Worm (Caenorhabditis elegans) whole organism, midembryonic: ENCODE data around the gene C35B1.9.

Experiments used
- T22C8.4 ChIP-seq: fragments of 200-800 bp; sonication (Bioruptor generic); IDR thresholded peaks from 2 replicates; pipeline ENCODE4 v1.3.6; 2022; ENCODE audit warnings: missing genetic modification characterization, missing compliant biosample characterization
- cog-1 ChIP-seq: sonication (generic microtip); optimal IDR thresholded peaks from 2 replicates; lab custom pipeline; 2016; ENCODE audit warnings: missing genetic modification characterization, missing compliant biosample characterization
- flt-1 ChIP-seq: fragments of 200-800 bp; sonication (Bioruptor generic); IDR thresholded peaks from 2 replicates; pipeline ENCODE4 v1.3.6; 2022; ENCODE audit warnings: missing genetic modification characterization, missing compliant biosample characterization
- klf-2 ChIP-seq: fragments of 200-800 bp; sonication (Bioruptor generic); conservative IDR thresholded peaks from 2 replicates; pipeline ENCODE4 v1.3.6; 2022; ENCODE audit warnings: missing genetic modification reagents, missing genetic modification characterization, missing compliant biosample characterization
- med-1 ChIP-seq: sonication (generic microtip); optimal IDR thresholded peaks from 2 replicates; lab custom pipeline; 2017; ENCODE audit warnings: missing genetic modification characterization, mild to moderate bottlenecking, missing compliant biosample characterization, antibody characterized with exemption, missing genetic modification reagents; ENCODE audit not compliant: insufficient read depth
- ref-1 ChIP-seq: fragments of 200-800 bp; sonication (Bioruptor generic); conservative IDR thresholded peaks from 2 replicates; pipeline ENCODE4 v1.3.6; 2022; ENCODE audit warnings: missing genetic modification reagents, missing genetic modification characterization, missing compliant biosample characterization
- tab-1 ChIP-seq: fragments of 200-800 bp; sonication (Bioruptor generic); IDR thresholded peaks from 2 replicates; pipeline ENCODE4 v1.3.6; 2022; ENCODE audit warnings: missing genetic modification characterization, missing compliant biosample characterization
- ztf-23 ChIP-seq: fragments of 200-800 bp; sonication (Bioruptor generic); IDR thresholded peaks from 2 replicates; pipeline ENCODE4 v1.3.6; 2022; ENCODE audit warnings: missing genetic modification reagents, missing genetic modification characterization, missing compliant biosample characterization
- ztf-29 ChIP-seq: fragments of 200-800 bp; sonication (Bioruptor generic); IDR thresholded peaks from 2 replicates; pipeline ENCODE4 v1.3.6; 2022; ENCODE audit warnings: missing genetic modification reagents, missing genetic modification characterization, missing compliant biosample characterization

The C35B1.9 gene

ce11 chrIV:4108767-4109166 is 28.0 kb upstream of the C35B1.9 start, which contains the start of gene C35B1.7:
Gene C35B1.7 (plus strand): TSS chrIV:4109067.
- no peak for TF ChIP-seq T22C8.4 (GFP tag; lab: Robert Waterston, UW)
- no peak for TF ChIP-seq ztf-23 (GFP tag; lab: Robert Waterston, UW)
- TF ChIP-seq cog-1, result no peak
- no peak for TF ChIP-seq ztf-29
- no peak for TF ChIP-seq flt-1 (GFP tag; lab: Robert Waterston, UW)
- TF ChIP-seq tab-1 (GFP tag; lab: Robert Waterston, UW), result no peak
- TF ChIP-seq klf-2, result no peak
- TF ChIP-seq ref-1 (GFP tag; lab: Robert Waterston, UW), result no peak
- no peak for TF ChIP-seq med-1 (GFP tag; lab: Kevin White, UChicago)

- TF ChIP-seq flt-1 (GFP tag; lab: Robert Waterston, UW) (no peak), tab-1 (GFP tag; lab: Robert Waterston, UW) (no peak), ref-1 (GFP tag; lab: Robert Waterston, UW) (no peak), med-1 (GFP tag; lab: Kevin White, UChicago) (no peak), cog-1 (no peak), T22C8.4 (GFP tag; lab: Robert Waterston, UW) (no peak), ztf-23 (GFP tag; lab: Robert Waterston, UW) (no peak), ztf-29 (no peak), klf-2 (no peak)
These were observed 22.0 kb upstream of the C35B1.9 start, which contains the start of gene ubc-1 for ce11 chrIV:4102720-4103119. Gene ubc-1 (plus strand): TSS chrIV:4103020.

DNA sequence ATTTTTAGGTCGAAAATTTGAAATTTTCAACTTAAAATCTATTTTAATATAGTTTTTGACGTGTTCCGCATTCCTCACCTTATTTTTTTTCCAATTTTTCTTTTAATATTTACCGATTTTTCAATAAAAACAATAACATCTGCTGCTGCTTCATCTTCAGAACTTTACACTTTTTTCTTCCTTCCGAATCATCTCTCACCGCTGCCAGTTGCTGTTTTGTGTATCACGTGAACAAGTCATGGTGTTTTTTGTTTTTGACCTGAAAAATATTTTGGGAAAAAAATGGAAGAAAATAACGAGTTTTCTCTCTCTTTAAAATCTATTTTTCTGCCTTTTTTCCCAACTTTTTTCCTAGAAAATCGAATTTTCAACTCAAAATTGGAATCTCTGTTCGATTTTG is 19.0 kb upstream of the C35B1.9 start:
- TF ChIP-seq tab-1 (GFP tag; lab: Robert Waterston, UW), result no peak
- no peak for TF ChIP-seq klf-2
- no peak for TF ChIP-seq ref-1 (GFP tag; lab: Robert Waterston, UW)
- TF ChIP-seq ztf-29, result no peak
- TF ChIP-seq med-1 (GFP tag; lab: Kevin White, UChicago), result no peak
- TF ChIP-seq T22C8.4 (GFP tag; lab: Robert Waterston, UW), result no peak
- TF ChIP-seq ztf-23 (GFP tag; lab: Robert Waterston, UW), result no peak
- TF ChIP-seq cog-1, result no peak
- no peak for TF ChIP-seq flt-1 (GFP tag; lab: Robert Waterston, UW)

- no peak for TF ChIP-seq flt-1 (GFP tag; lab: Robert Waterston, UW)
- no peak for TF ChIP-seq klf-2
- TF ChIP-seq ztf-23 (GFP tag; lab: Robert Waterston, UW), result no peak
- no peak for TF ChIP-seq tab-1 (GFP tag; lab: Robert Waterston, UW)
- no peak for TF ChIP-seq cog-1
- no peak for TF ChIP-seq ref-1 (GFP tag; lab: Robert Waterston, UW)
- TF ChIP-seq T22C8.4 (GFP tag; lab: Robert Waterston, UW), result no peak
- no peak for TF ChIP-seq med-1 (GFP tag; lab: Kevin White, UChicago)
- TF ChIP-seq ztf-29, result no peak
These were observed 16.2 kb upstream of the C35B1.9 start for ce11 chrIV:4096940-4097339.

DNA sequence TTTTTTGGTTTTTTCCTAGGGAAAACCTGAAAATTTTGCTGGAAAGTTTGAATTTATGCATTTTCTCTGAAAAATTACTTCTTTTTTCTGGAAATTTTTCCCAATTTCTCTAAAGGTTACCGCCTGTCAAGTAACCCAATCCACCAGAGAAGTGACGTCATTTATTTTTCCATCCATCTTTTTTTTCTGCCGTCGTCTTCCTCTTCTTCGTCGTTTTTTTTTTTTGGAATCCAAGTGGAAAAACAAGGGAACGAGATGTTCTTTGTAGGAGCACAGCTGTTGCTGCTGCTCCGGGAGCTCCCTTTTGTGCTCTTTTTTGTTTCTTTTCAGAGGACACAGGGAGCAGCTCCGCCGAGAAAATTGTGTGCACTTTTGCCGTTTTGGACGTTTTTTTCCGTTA is 13.6 kb upstream of the C35B1.9 start:
- TF ChIP-seq ztf-23 (GFP tag; lab: Robert Waterston, UW), result no peak
- no peak for TF ChIP-seq flt-1 (GFP tag; lab: Robert Waterston, UW)
- no peak for TF ChIP-seq ref-1 (GFP tag; lab: Robert Waterston, UW)
- no peak for TF ChIP-seq T22C8.4 (GFP tag; lab: Robert Waterston, UW)
- TF ChIP-seq klf-2, result no peak
- no peak for TF ChIP-seq med-1 (GFP tag; lab: Kevin White, UChicago)
- no peak for TF ChIP-seq tab-1 (GFP tag; lab: Robert Waterston, UW)
- no peak for TF ChIP-seq cog-1
- TF ChIP-seq ztf-29, result no peak

DNA sequence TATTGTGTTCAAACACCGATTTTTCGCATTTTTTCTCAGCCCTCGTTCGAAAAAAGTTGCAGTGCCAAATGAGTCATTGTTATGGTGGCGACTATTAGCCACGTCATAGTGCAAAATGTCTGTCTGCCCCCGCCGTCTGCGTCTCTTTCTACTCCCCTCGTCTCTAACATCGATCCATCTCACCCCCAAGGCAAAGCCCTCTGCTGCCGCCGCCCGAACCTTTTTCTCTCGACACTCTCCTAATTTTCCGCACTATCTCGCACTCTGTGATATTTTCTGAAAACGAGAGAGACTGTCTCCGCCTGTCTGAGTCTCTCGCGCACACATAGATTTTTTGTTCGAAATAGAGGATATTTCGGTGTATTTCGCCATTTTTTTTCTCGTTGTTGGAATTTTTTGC is 12.3 kb upstream of the C35B1.9 start:
- no peak for TF ChIP-seq cog-1
- TF ChIP-seq tab-1 (GFP tag; lab: Robert Waterston, UW), result no peak
- TF ChIP-seq T22C8.4 (GFP tag; lab: Robert Waterston, UW), result peak; percentile 73; the same call in 1 of the 2 replicates
- TF ChIP-seq ztf-29, result peak; percentile 85
- TF ChIP-seq klf-2, result no peak
- TF ChIP-seq ref-1 (GFP tag; lab: Robert Waterston, UW), result no peak

DNA sequence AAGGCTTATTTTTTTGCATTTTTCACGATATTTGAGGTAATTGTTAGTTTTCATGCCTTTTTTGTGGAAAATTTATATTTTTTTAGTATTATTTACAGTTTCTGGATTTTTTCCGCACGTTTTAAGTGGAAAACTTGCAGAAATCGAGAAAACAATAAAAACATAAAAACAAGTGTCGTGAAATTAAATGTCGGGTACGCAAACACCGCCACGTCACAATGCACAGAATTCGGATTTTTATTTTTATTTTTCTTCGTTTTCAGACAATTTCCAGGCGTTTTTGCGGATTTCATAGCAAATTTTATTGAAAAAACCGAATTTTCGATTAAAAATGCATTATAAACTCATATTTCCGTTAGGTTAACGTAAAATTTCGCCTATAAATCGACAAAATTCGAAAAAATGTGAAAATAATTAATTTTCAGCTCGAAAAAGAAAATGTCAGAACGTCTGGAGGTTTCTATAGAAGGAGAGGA is 5.1 kb upstream of the C35B1.9 start, which contains the start of gene C35B1.2:
Gene C35B1.2 (plus strand): TSS at position 426 of the 476 bp plus-strand sequence.
- TF ChIP-seq ztf-23 (GFP tag; lab: Robert Waterston, UW) (no peak), med-1 (GFP tag; lab: Kevin White, UChicago) (no peak), flt-1 (GFP tag; lab: Robert Waterston, UW) (no peak), T22C8.4 (GFP tag; lab: Robert Waterston, UW) (no peak), tab-1 (GFP tag; lab: Robert Waterston, UW) (no peak), ztf-29 (no peak), klf-2 (no peak), ref-1 (GFP tag; lab: Robert Waterston, UW) (no peak), cog-1 (no peak)

DNA sequence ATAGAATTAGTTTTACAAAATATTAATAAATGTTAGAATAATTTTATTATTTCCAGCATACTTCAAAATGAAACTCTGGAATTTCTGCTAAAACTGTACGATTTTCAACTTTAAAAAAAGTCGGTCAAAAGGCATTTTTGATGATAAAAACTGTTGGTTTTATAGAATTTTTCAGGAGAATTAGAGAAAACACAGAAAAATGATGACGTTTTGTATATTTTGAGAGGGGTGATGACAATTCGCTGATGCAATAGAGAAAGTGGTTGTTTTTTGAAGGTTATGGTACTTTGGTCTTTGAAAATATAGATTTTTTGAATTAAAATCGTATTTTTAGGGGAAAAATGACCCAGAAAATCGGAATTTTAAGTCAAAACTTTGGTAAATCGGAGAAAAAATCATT is 4.3 kb upstream of the C35B1.9 start:
- TF ChIP-seq ref-1 (GFP tag; lab: Robert Waterston, UW) (no peak), ztf-29 (no peak), med-1 (GFP tag; lab: Kevin White, UChicago) (no peak), T22C8.4 (GFP tag; lab: Robert Waterston, UW) (no peak), ztf-23 (GFP tag; lab: Robert Waterston, UW) (no peak)

ce11 chrIV:4084109-4084508 is 3.4 kb upstream of the C35B1.9 start, which contains the start of gene C35B1.5:
Gene C35B1.5 (minus strand): TSS chrIV:4084209.
- no peak for TF ChIP-seq klf-2
- TF ChIP-seq tab-1 (GFP tag; lab: Robert Waterston, UW), result no peak
- no peak for TF ChIP-seq T22C8.4 (GFP tag; lab: Robert Waterston, UW)
- no peak for TF ChIP-seq cog-1
- TF ChIP-seq med-1 (GFP tag; lab: Kevin White, UChicago), result no peak
- TF ChIP-seq ztf-23 (GFP tag; lab: Robert Waterston, UW), result no peak
- TF ChIP-seq ref-1 (GFP tag; lab: Robert Waterston, UW), result no peak
- no peak for TF ChIP-seq flt-1 (GFP tag; lab: Robert Waterston, UW)
- TF ChIP-seq ztf-29, result no peak

ce11 chrIV:4083094-4083493 is 2.3 kb upstream of the C35B1.9 start:
- TF ChIP-seq ztf-29 (no peak), tab-1 (GFP tag; lab: Robert Waterston, UW) (no peak), cog-1 (no peak), ztf-23 (GFP tag; lab: Robert Waterston, UW) (no peak), ref-1 (GFP tag; lab: Robert Waterston, UW) (no peak), klf-2 (no peak), flt-1 (GFP tag; lab: Robert Waterston, UW) (no peak), T22C8.4 (GFP tag; lab: Robert Waterston, UW) (no peak), med-1 (GFP tag; lab: Kevin White, UChicago) (no peak)
